Fruit fly (Drosophila melanogaster): ENCODE results near the gene CG33939.

CG33939 gene

dm6 chrX:19174092-19174491 lies 608 bp downstream of the CG33939 start:
- TF ChIP-seq noc (tag; optimal IDR thresholded peaks at IDR 0.05) = peak; percentile 44

DNA sequence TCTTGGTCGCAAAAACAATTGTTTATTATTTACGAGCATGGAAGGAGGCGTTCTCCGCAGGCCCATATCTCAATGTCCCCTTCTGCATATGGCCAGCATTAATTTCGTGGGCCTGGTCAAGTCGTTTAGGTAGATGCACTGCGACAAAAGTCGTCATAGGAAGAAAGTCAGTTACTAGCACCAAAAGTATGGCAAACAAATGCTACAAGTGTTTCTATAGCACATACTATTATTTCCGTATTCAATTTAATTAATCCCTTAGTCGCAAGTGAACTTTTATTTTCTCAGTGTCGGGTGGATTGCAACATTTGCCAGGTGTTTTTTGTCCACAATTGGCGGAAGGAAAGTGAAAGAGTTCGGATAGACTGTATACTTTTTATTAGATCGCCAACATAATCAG lies 1.7 kb downstream of the CG33939 start:
- TF ChIP-seq noc (tag; optimal IDR thresholded peaks at IDR 0.05) = no peak

DNA sequence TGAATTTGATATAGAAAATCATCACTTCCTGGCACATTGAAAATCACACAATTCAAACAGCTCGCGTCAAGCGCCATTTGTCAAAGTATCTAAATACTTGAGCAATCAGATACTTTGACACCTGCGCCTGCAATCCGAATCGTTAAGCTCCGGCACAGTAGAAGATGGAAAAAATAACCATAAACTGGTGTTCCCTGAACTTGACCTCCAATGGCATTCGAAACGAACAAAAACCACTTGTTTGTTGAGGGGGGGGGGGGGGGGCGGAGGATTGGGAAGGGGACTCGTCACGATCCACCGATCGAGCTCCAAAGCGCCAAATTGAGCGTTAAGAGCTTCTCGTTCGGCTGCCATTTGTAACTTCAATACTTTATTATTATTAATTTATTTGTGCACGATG lies 2.8 kb downstream of the CG33939 start:
- TF ChIP-seq noc (tag; optimal IDR thresholded peaks at IDR 0.05) = no peak

dm6 chrX:19170791-19171190 lies 3.9 kb downstream of the CG33939 start, which contains the start of gene Inx5:
TSS of gene Inx5 (minus strand) at chrX:19170883.
- no peak for TF ChIP-seq noc (tag; optimal IDR thresholded peaks at IDR 0.05)

DNA sequence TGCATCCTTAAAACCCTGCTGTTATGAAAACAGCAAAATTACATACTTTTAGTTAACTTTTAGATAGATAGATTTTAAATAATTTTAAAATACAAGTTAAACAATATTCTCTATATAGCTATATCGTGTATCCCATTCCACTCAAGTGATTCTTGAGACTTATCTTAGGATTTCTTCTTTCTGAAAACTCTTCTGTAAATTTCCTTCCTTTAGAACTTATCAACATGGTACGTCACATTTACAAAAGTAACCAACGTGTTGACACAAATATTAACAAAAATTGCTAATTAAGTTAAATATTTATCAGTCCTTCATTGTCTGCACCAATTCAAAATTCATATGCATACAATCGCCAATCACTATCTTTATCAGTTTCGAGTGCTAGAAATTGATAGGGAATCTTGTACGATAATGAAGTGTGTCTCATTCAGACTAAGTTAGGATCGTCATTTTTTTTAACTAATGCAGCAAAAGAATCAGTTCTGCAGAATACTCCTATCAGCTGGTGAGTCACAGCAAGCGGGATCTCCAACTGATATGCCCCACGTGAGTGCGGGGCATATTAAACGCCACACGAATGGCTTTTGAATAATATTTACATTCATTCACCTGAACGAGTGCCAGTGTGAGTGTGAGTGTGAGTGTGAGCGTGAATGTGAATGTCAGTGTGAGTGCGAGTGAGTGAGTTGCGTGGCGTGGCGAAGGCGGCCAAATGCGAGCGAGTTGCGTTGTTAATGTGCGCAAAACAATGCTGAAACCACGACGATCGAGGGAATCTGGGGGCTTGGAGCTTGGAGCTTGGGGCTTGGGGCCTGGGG lies 6.9 kb downstream of the CG33939 start:
- TF ChIP-seq noc (tag; optimal IDR thresholded peaks at IDR 0.05) = no peak

DNA sequence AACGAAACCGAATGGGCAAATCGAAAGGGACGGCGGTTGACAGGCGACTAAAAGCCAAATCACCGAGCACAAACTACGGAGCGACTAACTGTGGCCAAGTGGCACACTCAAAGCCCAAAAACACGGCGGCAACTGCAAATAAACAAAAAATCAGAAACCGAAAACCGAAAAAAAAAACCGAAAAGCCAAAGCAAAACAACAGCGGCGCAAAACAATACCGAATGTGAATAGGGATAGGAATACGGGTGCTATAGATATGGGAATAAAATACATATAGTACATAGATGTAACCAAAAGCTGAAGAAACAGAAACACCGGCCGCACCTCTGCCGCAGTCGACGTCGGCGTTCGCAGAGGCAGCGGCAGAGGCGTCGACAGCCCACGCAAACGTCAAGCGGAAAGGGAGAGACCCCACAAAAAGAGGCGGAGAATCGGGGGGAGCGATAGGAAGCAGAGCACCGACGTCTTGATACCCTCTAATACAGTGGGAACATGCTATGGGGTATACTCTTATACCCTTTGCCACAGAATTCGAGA lies 7.6 kb downstream of the CG33939 start, which contains the start of gene RhoGAP18B:
Gene RhoGAP18B, minus strand, starts transcription at position 51 of the 537 bp plus-strand sequence.
- no peak for TF ChIP-seq noc (tag; optimal IDR thresholded peaks at IDR 0.05)

DNA sequence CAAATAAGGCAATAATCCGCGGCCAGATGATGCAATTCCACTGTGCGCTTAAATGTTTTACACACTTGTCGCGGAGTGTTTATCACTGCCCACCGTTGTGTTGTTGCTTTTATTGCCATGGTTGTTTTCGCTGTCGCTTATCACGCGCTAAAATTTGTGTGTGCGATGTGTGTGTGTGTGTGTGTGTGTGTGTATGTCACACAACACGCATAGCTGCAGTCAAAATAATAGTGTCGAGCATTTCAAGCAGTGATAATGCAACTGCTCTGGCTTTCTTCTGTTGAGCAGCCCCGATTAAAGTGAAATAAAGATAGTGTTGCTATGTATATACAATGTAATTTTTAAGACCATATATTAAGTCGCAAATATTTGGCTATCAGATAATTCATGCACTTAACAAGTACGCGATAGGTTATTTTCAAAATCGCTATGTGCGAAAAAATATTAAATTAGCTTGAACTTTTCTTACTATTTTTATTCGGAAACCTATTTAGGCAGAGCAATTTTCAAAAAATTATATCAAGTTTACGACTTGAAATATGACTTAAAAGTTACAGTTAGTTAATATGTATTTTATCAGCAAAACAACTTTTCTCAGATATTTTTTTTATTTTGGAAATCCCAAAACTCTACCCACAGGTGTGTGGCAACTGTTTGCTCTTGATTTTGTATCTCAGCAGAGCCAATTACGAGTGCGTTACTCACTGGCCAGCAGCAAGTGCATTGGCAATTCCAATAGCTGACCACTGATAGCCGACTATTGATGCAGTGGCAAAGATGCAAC lies 8.4 kb downstream of the CG33939 start:
- peak; percentile 52 for TF ChIP-seq noc (tag; optimal IDR thresholded peaks at IDR 0.05)

- TF ChIP-seq noc (tag; optimal IDR thresholded peaks at IDR 0.05) = no peak
These were observed 9.3 kb downstream of the CG33939 start for dm6 chrX:19165144-19166011.

- TF ChIP-seq noc (tag; optimal IDR thresholded peaks at IDR 0.05) = peak; percentile 64
These were observed 10.0 kb downstream of the CG33939 start for dm6 chrX:19164726-19165125.

dm6 chrX:19163446-19163845 lies 11.3 kb downstream of the CG33939 start:
- TF ChIP-seq noc (tag; optimal IDR thresholded peaks at IDR 0.05) = no peak

DNA sequence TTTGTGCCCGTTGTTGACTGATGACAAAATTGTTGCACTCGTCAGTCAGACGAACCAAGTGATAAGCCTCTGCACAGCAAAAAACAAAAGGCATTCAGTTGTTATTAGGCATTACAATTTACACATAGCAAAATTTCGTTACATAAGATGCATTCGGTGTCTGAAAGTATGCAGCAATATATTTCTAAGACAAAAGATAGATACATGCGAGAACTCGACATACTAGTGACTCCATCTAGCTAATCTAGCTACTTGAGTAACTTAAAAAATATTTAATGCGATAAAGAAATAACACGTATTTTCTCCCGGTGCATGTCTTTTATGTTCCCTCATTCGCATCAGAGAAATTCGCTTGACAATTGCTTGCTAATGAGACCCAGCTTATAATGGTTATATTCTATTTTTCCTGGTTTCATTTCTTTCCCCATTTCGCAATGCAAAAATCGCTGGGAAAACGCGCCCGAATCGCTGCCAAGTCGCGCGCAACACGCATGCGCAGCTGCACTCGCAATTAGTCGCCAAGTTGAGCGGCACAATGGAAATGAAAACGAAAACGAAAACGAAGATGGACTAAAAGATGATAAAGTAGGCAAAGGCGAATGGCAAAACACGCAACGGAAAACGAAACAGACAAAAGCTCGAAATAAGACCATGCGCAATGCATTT lies 12.3 kb downstream of the CG33939 start:
- no peak for TF ChIP-seq noc (tag; optimal IDR thresholded peaks at IDR 0.05)

DNA sequence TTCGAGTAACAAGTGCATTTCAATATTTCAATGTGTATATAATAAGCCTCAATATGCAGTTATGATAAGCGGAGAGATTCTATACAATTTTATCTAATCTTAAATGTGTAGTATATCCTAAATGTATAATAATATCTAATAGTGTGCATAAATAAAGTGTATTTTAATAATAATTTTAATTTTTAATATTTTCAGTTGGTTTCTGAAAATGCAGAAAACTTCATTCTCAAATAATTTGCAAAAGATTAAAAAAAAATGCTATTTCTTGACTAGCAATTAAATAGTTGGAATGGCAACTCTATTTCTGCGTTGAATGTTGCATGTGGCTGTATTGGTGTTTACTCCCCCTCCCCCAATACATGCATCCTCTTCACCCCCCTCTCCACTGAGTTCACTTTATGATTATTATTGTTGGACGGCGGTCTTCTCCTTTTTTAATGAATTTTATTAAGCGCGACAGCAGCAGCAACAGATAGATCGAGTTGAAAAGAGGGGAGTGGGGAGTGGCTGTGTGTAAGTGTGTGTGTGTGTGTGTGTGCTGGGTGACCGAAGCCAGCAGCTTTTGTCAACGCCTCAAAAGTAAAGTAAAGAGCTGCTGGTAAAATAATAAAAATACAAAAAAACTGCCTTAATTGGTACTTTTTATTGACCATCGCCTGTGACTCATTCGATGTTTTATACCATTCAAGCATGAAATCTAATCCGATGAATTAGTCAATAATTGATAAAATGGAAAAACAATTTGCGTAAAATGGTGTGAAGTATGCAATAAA lies 13.9 kb downstream of the CG33939 start:
- TF ChIP-seq noc (tag; optimal IDR thresholded peaks at IDR 0.05) = no peak

DNA sequence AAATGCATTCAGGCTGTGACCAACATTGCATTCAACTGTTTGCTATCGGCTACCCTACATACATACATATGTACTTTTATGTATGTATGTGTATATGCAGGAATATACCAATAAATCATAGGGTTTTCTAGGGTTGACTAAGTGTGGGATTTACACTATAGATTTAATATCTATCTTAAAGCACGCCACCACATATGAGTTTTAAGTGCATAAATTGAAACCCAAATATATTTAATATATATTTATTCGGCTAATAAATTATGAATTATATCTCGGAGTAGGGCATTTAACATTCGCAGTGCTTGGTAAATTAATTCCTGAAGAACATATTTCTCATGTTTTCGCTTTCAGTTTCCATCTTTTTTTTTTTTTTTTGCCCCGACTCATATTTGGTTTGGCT lies 14.8 kb downstream of the CG33939 start:
- no peak for TF ChIP-seq noc (tag; optimal IDR thresholded peaks at IDR 0.05)

DNA sequence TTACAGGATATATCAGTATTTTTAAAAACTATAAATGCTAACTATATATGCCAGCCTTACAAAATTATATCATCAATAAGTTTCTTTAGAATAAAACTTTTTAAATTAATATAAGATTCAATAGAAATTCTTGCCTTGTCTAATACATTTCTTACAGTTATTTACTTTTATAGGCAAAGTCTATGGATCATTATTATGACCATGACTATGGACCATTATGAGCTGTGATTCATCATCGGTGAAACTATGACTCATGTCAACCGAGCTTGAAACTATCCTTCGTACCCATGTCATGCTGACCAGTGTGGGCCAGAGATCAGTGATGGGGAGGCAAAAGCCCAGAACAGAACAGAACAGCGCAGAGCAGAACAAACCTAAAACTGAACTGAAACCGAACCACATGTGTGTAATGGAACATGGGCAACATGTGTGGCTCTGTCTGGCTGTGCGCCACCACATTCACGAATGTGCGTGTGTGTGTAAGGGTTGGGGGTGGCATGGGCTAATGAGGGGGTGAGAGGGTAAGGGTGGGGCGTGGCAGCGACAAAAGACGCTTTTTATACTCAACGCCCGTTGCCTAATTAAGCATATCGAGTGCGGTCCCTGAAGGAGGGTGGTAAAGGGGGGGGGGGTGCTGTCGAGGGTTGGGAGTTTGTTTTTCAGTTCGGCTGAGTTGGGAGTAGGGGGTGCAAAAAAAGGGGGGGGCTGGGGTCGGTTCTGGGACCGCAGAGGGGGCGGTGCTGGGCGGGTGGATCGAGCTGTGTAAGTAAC lies 16.0 kb downstream of the CG33939 start:
- no peak for TF ChIP-seq noc (tag; optimal IDR thresholded peaks at IDR 0.05)
